Worm (Caenorhabditis elegans) whole organism, L3 larva: ENCODE results near the gene egl-8.

ENCODE experiments used
- fkh-10 ChIP-seq: sonication (generic microtip); optimal IDR thresholded peaks from 2 replicates; lab custom pipeline; 2017; ENCODE audit warnings: missing biosample characterization, missing genetic modification reagents, missing genetic modification characterization
- mdl-1 ChIP-seq: fragments of 150-350 bp; optimal IDR thresholded peaks from 2 replicates; lab custom pipeline; 2014; ENCODE audit warnings: missing biosample characterization, missing genetic modification characterization
- nhr-23 ChIP-seq: fragments of 150-350 bp; optimal IDR thresholded peaks from 2 replicates; lab custom pipeline; 2014; ENCODE audit warnings: missing biosample characterization, missing genetic modification reagents, missing genetic modification characterization
- nhr-76 ChIP-seq: fragments of 150-350 bp; sonication (generic microtip); optimal IDR thresholded peaks from 5 replicates; lab custom pipeline; 2014; ENCODE audit warnings: missing biosample characterization, missing genetic modification characterization
- sea-2 ChIP-seq: fragments of 150-350 bp; sonication (generic microtip); optimal IDR thresholded peaks from 4 replicates; lab custom pipeline; 2014; ENCODE audit warnings: missing biosample characterization, missing genetic modification reagents, missing genetic modification characterization
- unc-62 ChIP-seq: fragments of 150-350 bp; sonication (generic microtip); optimal IDR thresholded peaks from 4 replicates; lab custom pipeline; 2014; ENCODE audit warnings: missing biosample characterization, missing genetic modification reagents, missing genetic modification characterization

DNA sequence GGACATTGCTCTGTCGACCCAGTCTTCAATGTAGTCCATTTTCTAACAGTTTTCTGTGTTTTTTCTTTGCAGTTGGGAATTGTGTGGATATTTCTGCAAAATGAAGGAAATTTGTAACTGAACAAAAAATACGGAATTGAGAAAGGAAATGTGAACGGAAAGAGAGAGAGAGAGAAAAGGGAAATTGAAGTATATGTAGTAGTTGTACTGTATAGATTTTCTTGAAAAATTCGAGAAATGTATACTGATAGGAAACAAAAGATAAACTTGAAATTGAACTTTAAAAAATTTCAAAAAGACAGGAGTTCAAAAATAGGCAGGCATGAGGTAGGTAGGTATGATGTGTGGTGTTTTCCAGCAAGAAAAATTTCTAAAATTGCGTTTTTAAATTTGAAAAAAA is 63.1 kb downstream of the egl-8 start, which contains the start of gene daam-1:
- TF ChIP-seq nhr-76 (tag; lab: Kevin White, UChicago) (no peak), mdl-1 (tag; lab: Kevin White, UChicago) (no peak), fkh-10 (GFP tag; lab: Kevin White, UChicago) (no peak), sea-2 (GFP tag; lab: Kevin White, UChicago) (no peak), unc-62 (no peak), nhr-23 (tag; lab: Kevin White, UChicago) (no peak)
